Worm (Caenorhabditis elegans) whole organism, L1 larva: ENCODE results near the gene pals-19.

Source experiments
- nhr-11 ChIP-seq: fragments of 150-350 bp; optimal IDR thresholded peaks from 2 replicates; lab custom pipeline; 2014; ENCODE audit warnings: missing biosample characterization, missing genetic modification characterization
- nhr-12 ChIP-seq: sonication (generic microtip); optimal IDR thresholded peaks from 2 replicates; lab custom pipeline; 2017; ENCODE audit warnings: missing biosample characterization, missing genetic modification characterization
- unc-130 ChIP-seq: fragments of 150-350 bp; optimal IDR thresholded peaks from 2 replicates; lab custom pipeline; 2017; ENCODE audit warnings: missing biosample characterization, missing genetic modification characterization, inconsistent platforms

ce11 chrIII:1418709-1419108, 17.0 kb downstream of the pals-19 start:
- TF ChIP-seq nhr-11 (tag; lab: Kevin White, UChicago) (no peak), unc-130 (tag; lab: Kevin White, UChicago) (peak; percentile 70), nhr-12 (tag; lab: Kevin White, UChicago) (no peak)
